Worm (Caenorhabditis elegans) whole organism, young adult: ENCODE data around the gene henn-1.
A peak's percentile ranks its signal among the peaks of the same experiment; 100 is the strongest.

Source experiments
- T26A5.8 ChIP-seq: sonication (generic microtip); optimal IDR thresholded peaks from 2 replicates; lab custom pipeline; 2016; ENCODE audit warnings: missing genetic modification characterization, missing compliant biosample characterization
- ama-1 ChIP-seq, 3 experiments: fragments of 150-350 bp in 1 of 3; sonication (generic microtip) in 2 of 3; optimal IDR thresholded peaks; 2 replicates each; lab custom pipeline; 2014 to 2018; ENCODE audit warnings: missing biosample characterization in 2 of 3, missing genetic modification characterization in 2 of 3, missing genetic modification reagents in 2 of 3
- athp-1 ChIP-seq: sonication (generic microtip); optimal IDR thresholded peaks from 2 replicates; lab custom pipeline; 2017; ENCODE audit warnings: mild to moderate bottlenecking, missing genetic modification characterization, missing compliant biosample characterization
- attf-5 ChIP-seq: fragments of 200-800 bp; sonication (Bioruptor generic); optimal IDR thresholded peaks from 2 replicates; lab custom pipeline; 2018; ENCODE audit warnings: mild to moderate bottlenecking, missing genetic modification characterization, missing compliant biosample characterization
- bed-1 ChIP-seq: fragments of 200-800 bp; sonication (Bioruptor generic); IDR thresholded peaks from 2 replicates; pipeline ENCODE4 v1.3.6; 2022; ENCODE audit warnings: missing genetic modification reagents, missing genetic modification characterization, missing compliant biosample characterization
- cebp-1 ChIP-seq, 2 experiments: fragments of 200-800 bp in 1 of 2; sonication (Bioruptor generic) in 1 of 2; sonication (generic microtip) in 1 of 2; IDR thresholded peaks in 1 of 2; optimal IDR thresholded peaks in 1 of 2; 2 replicates each; pipeline versions ENCODE4 v1.3.6 to Lab custom; 2017 to 2022; ENCODE audit warnings: missing compliant biosample characterization in 2 of 2, missing genetic modification characterization in 2 of 2, mild to moderate bottlenecking in 1 of 2, missing genetic modification reagents in 1 of 2, moderate library complexity in 1 of 2
- ceh-40 ChIP-seq: fragments of 200-800 bp; sonication (Bioruptor generic); IDR thresholded peaks from 2 replicates; pipeline ENCODE4 v1.3.6; 2022; ENCODE audit warnings: missing genetic modification characterization, missing compliant biosample characterization
- ceh-58 ChIP-seq: fragments of 200-800 bp; sonication (Bioruptor generic); IDR thresholded peaks from 2 replicates; pipeline ENCODE4 v1.3.6; 2022; ENCODE audit warnings: missing genetic modification characterization, missing compliant biosample characterization
- ceh-79 ChIP-seq: sonication (generic microtip); optimal IDR thresholded peaks from 2 replicates; lab custom pipeline; 2017; ENCODE audit warnings: mild to moderate bottlenecking, missing genetic modification characterization, missing compliant biosample characterization
- dpl-1 ChIP-seq: fragments of 150-350 bp; optimal IDR thresholded peaks from 2 replicates; lab custom pipeline; 2014; ENCODE audit warnings: missing biosample characterization, missing genetic modification reagents, missing genetic modification characterization
- efl-1 ChIP-seq: fragments of 150-350 bp; optimal IDR thresholded peaks from 2 replicates; lab custom pipeline; 2014; ENCODE audit warnings: missing biosample characterization, missing genetic modification reagents, missing genetic modification characterization
- egl-18 ChIP-seq: fragments of 200-800 bp; sonication (Bioruptor generic); IDR thresholded peaks from 2 replicates; pipeline ENCODE4 v1.3.6; 2022; ENCODE audit warnings: missing genetic modification reagents, missing genetic modification characterization, missing compliant biosample characterization
- hlh-12 ChIP-seq: sonication (generic microtip); optimal IDR thresholded peaks from 2 replicates; lab custom pipeline; 2016; ENCODE audit warnings: missing genetic modification characterization, missing compliant biosample characterization
- hmg-1.2 ChIP-seq: fragments of 200-800 bp; sonication (Bioruptor generic); IDR thresholded peaks from 2 replicates; pipeline ENCODE4 v1.3.6; 2022; ENCODE audit warnings: missing genetic modification reagents, missing genetic modification characterization, missing compliant biosample characterization
- lag-1 ChIP-seq: fragments of 200-800 bp; sonication (Bioruptor generic); IDR thresholded peaks from 2 replicates; pipeline ENCODE4 v1.3.6; 2022; ENCODE audit warnings: missing genetic modification reagents, missing genetic modification characterization, missing compliant biosample characterization
- lin-26 ChIP-seq: fragments of 200-800 bp; sonication (Bioruptor generic); IDR thresholded peaks from 2 replicates; pipeline ENCODE4 v1.3.6; 2022; ENCODE audit warnings: missing genetic modification reagents, missing genetic modification characterization, missing compliant biosample characterization
- lin-35 ChIP-seq, 3 experiments: fragments of 150-350 bp in 2 of 3; sonication (generic microtip) in 1 of 3; optimal IDR thresholded peaks; 2 replicates each; lab custom pipeline; 2014 to 2018; ENCODE audit warnings: missing biosample characterization in 3 of 3, missing genetic modification characterization in 3 of 3, missing genetic modification reagents in 3 of 3
- lin-40 ChIP-seq: sonication (generic microtip); optimal IDR thresholded peaks from 2 replicates; lab custom pipeline; 2016; ENCODE audit warnings: missing genetic modification characterization, mild to moderate bottlenecking, missing compliant biosample characterization, missing genotype, missing genetic modification reagents
- lir-1 ChIP-seq: fragments of 200-800 bp; sonication (Bioruptor generic); conservative IDR thresholded peaks from 2 replicates; pipeline ENCODE4 v1.3.6; 2022; ENCODE audit warnings: missing genetic modification reagents, missing genetic modification characterization, missing compliant biosample characterization
- lsl-1 ChIP-seq: fragments of 200-800 bp; sonication (Bioruptor generic); optimal IDR thresholded peaks from 2 replicates; lab custom pipeline; 2018; ENCODE audit warnings: mild to moderate bottlenecking, missing genetic modification characterization, moderate library complexity, missing compliant biosample characterization
- nfyb-1 ChIP-seq: fragments of 200-800 bp; sonication (Bioruptor generic); IDR thresholded peaks from 2 replicates; pipeline ENCODE4 v1.3.6; 2022; ENCODE audit warnings: missing genetic modification reagents, missing genetic modification characterization, missing compliant biosample characterization
- nhr-179 ChIP-seq: sonication (generic microtip); optimal IDR thresholded peaks from 2 replicates; lab custom pipeline; 2016; ENCODE audit warnings: mild to moderate bottlenecking, missing genetic modification characterization, missing compliant biosample characterization
- pbrm-1 ChIP-seq: fragments of 200-800 bp; sonication (Bioruptor generic); IDR thresholded peaks from 2 replicates; pipeline ENCODE4 v1.3.6; 2022; ENCODE audit warnings: missing genetic modification reagents, missing genetic modification characterization, missing compliant biosample characterization
- snpc-4 ChIP-seq, 5 experiments: fragments of 150-350 bp in 1 of 5; sonication (generic microtip) in 4 of 5; optimal IDR thresholded peaks; 2 replicates each; lab custom pipeline; 2014 to 2018; ENCODE audit warnings: missing genetic modification characterization in 5 of 5, missing biosample characterization in 3 of 5, antibody characterized with exemption in 2 of 5, mild to moderate bottlenecking in 2 of 5, missing compliant biosample characterization in 2 of 5, missing genotype in 2 of 5, moderate library complexity in 2 of 5, missing genetic modification reagents in 1 of 5
- sptf-2 ChIP-seq: fragments of 200-800 bp; sonication (Bioruptor generic); optimal IDR thresholded peaks from 2 replicates; lab custom pipeline; 2018; ENCODE audit warnings: mild to moderate bottlenecking, missing genetic modification characterization, missing compliant biosample characterization
- tbx-9 ChIP-seq: sonication (generic microtip); optimal IDR thresholded peaks from 2 replicates; lab custom pipeline; 2016; ENCODE audit warnings: borderline replicate concordance, missing genetic modification characterization, inconsistent platforms, missing compliant biosample characterization
- ztf-25 ChIP-seq: fragments of 200-800 bp; sonication (Bioruptor generic); IDR thresholded peaks from 2 replicates; pipeline ENCODE4 v1.3.6; 2022; ENCODE audit warnings: missing genetic modification reagents, missing genetic modification characterization, missing compliant biosample characterization

henn-1 gene

DNA sequence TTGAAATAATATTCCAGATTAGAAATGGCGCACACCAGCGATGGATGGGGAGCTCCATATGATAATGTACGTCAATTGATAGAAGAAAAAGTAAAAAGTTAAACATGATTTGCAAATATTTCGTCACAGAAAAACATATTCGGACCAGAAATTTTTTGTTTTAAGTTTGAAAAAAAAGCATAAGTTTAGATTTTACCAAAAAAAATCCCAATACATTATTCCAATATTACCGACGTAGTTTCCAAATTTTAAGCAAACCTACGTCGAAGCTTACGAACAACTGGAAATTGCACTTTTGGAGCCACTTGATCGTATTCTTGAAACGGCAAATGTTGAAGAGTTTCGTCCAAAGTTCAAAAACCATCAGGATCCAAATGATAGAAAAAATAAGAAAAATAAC is at the start of gene henn-1:
TSS of gene henn-1 (plus strand) at position 18 of the 400 bp plus-strand sequence.
- TF ChIP-seq nfyb-1 (GFP tag; lab: Robert Waterston, UW) (0 out of 2 replicates have a peak, but pooled peaks have one; percentile 47), cebp-1 (GFP tag; IDR thresholded peaks at IDR 0.05; lab: Robert Waterston, UW) (peak; percentile 48; the same call in 1 of the 2 replicates), cebp-1 (tag; optimal IDR thresholded peaks at IDR 0.05; lab: Kevin White, UChicago) (peak; percentile 50), nhr-179 (tag; lab: Kevin White, UChicago) (no peak), lin-26 (no peak), ama-1 (optimal IDR thresholded peaks at IDR 0.05; lab: Kevin White, UChicago) (peak; percentile 56), ama-1 (GFP tag; optimal IDR thresholded peaks at IDR 0.05; lab: Kevin White, UChicago) (no peak), athp-1 (tag; lab: Kevin White, UChicago) (no peak), bed-1 (GFP tag; lab: Robert Waterston, UW) (no peak), hlh-12 (tag; lab: Kevin White, UChicago) (no peak)
- TF ChIP-seq, all 124 proteins: peak for 3

DNA sequence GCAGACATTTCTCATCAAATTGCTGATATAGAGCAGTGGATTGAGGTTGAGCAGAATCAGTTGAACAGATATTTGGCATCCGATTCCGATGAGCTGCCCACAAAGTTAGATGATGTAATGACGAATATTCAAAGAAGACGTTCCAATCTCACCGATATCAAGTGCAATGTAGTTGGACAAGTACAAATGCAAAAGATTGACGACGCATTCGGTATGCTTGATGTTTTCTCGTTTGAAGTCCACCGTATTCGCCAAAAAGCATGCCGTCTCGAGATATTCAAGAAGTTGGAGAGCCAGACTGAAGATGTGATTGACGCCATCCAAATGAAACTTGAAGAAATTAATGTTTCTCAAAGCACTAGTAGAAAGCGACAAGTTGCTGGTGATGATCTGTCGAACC is 47.3 kb upstream of the henn-1 start:
- TF ChIP-seq ceh-79 (tag; lab: Kevin White, UChicago): no peak
- no peak for TF ChIP-seq ceh-40 (GFP tag; lab: Robert Waterston, UW)

DNA sequence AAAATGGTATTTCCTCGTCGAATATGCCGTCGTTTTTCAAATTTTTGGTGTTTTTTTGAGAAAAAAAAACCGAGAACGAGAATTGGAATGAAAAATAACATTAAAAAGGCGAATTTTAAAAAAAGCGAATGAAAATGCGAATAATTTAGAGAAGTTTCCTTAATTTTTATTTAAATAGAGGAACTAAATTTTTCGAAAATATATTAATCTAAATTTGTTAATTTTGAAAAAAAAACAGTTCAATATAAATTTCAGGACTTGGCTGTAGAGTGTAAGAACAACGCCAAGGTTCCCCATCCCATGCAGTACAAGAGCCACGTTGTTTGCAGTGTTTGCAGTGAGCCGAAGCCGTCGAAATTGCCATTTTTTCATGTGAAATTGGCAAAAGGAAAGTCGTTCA is 41.9 kb upstream of the henn-1 start, which contains the start of gene C50C3.19:
TSS of gene C50C3.19 (plus strand) at position 301 of the 400 bp plus-strand sequence.
- TF ChIP-seq ceh-58 (GFP tag; lab: Robert Waterston, UW) (no peak), dpl-1 (GFP tag; lab: Kevin White, UChicago) (no peak)

DNA sequence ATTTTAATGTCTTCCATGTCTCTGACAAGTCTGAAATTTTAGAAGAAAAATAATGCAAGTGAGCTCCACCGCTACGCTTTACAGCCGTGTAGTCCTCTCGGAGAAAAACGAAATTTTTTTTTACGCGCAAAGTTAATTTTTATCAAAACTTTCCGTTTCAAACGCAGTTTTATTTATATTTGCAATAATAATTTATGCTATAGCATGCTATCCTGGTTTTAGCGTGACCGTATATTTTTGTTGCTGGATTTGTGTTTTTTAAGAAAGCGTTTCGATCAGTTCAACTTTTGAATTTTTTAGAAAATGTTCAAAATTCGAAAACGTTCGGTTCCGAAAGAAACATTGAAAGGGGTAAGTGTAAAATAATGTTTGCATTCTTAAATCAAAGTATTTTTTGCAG is 40.8 kb upstream of the henn-1 start, which contains the start of gene C50C3.1:
TSS of gene C50C3.1 (plus strand) at position 301 of the 400 bp plus-strand sequence.
- TF ChIP-seq lsl-1: peak; percentile 48
- TF ChIP-seq hmg-1.2 (GFP tag; lab: Robert Waterston, UW): peak; percentile 36; the same call in 1 of the 2 replicates
- TF ChIP-seq T26A5.8 (tag; lab: Kevin White, UChicago): no peak
- TF ChIP-seq lir-1: no peak

DNA sequence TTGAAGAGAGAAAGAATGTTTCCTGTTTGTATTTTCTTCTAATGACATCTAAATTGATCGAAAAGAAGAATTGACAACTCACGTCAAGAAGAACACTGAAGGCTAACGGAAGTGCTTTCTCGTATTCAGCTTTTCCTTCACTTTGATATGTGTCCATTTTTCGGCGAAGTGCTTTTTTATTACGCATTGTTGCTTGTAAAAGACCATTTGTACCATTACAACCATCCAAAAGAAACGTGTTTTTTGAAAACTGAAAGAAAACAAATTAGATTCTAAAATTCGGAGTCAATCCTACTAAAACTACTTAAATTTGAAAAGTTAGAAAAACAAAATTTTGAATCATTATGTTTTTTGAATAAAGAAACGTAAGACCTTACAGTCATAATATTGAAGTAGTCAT is 33.4 kb upstream of the henn-1 start:
- TF ChIP-seq pbrm-1 (no peak), T26A5.8 (tag; lab: Kevin White, UChicago) (no peak), lin-40 (tag; lab: Kevin White, UChicago) (no peak), sptf-2 (GFP tag; lab: Kevin White, UChicago) (no peak), snpc-4 (GFP tag; optimal IDR thresholded peaks at IDR 0.05; lab: Kevin White, UChicago) (no peak), snpc-4 (tag; optimal IDR thresholded peaks at IDR 0.05; lab: Kevin White, UChicago) (no peak), ztf-25 (GFP tag; lab: Robert Waterston, UW) (no peak), egl-18 (GFP tag; lab: Robert Waterston, UW) (no peak), tbx-9 (tag; lab: Kevin White, UChicago) (no peak), attf-5 (GFP tag; lab: Kevin White, UChicago) (no peak)
- TF ChIP-seq, all 124 proteins: peak for 0

DNA sequence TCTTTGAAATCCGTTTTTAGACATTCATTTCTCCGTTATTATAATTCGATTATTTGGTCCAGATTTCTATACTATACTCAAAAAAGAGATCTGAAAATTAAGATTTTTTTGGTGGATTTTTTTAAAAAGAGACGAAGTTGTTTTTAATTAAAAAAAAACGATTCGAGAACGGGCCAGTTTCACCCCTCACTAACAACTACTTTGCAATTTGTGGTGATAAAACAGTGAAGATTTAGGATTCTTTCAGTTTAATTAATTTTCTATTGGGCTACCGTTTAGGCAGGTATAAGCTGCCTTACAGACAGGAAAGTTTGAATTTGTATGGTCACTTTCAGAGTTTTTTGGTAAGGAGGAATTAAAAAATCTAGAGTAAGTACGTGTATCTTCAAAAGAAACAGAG is 31.3 kb upstream of the henn-1 start, which contains the start of gene unc-36:
TSS of gene unc-36 (minus strand) at position 101 of the 400 bp plus-strand sequence.
- TF ChIP-seq efl-1 (GFP tag; lab: Kevin White, UChicago): no peak
- TF ChIP-seq attf-5 (GFP tag; lab: Kevin White, UChicago): no peak
- no peak for TF ChIP-seq lag-1
- no peak for TF ChIP-seq lin-35 (GFP tag; optimal IDR thresholded peaks at IDR 0.05; lab: Kevin White, UChicago)
